Fruit fly (Drosophila melanogaster) whole organism, embryonic: ENCODE measurements around the gene CG3348.

Source experiments
- Atf6 ChIP-seq: fragments of 200-800 bp; sonication (Bioruptor generic); IDR thresholded peaks from 2 replicates; pipeline ENCODE4 v1.3.6; 2022; ENCODE audit warnings: missing biosample characterization, missing genetic modification characterization
- CG10147 ChIP-seq: fragments of 200-800 bp; sonication (Bioruptor generic); optimal IDR thresholded peaks from 2 replicates; lab custom pipeline; 2019; ENCODE audit warnings: missing biosample characterization, mild to moderate bottlenecking, missing genetic modification characterization, moderate library complexity
- CG10565 ChIP-seq: fragments of 200-800 bp; sonication (Bioruptor generic); optimal IDR thresholded peaks from 3 replicates; lab custom pipeline; 2016; ENCODE audit warnings: missing biosample characterization, mild to moderate bottlenecking, missing genetic modification characterization
- CG12071 ChIP-seq: fragments of 200-800 bp; sonication (Bioruptor generic); optimal IDR thresholded peaks from 3 replicates; lab custom pipeline; 2018; ENCODE audit warnings: missing biosample characterization, mild to moderate bottlenecking, missing genetic modification characterization
- CG12219 ChIP-seq: fragments of 200-800 bp; sonication (Bioruptor generic); optimal IDR thresholded peaks from 3 replicates; lab custom pipeline; 2018; ENCODE audit warnings: missing biosample characterization, mild to moderate bottlenecking, missing genetic modification characterization
- CG13287 ChIP-seq: fragments of 200-800 bp; sonication (Bioruptor generic); IDR thresholded peaks from 2 replicates; pipeline ENCODE4 v1.3.6; 2022; ENCODE audit warnings: missing biosample characterization, missing genetic modification characterization; ENCODE audit not compliant: partially characterized antibody
- CG13424 ChIP-seq: fragments of 200-800 bp; sonication (Bioruptor generic); optimal IDR thresholded peaks from 2 replicates; lab custom pipeline; 2019; ENCODE audit warnings: missing biosample characterization, mild to moderate bottlenecking, missing genetic modification characterization, moderate library complexity
- CG13894 ChIP-seq: fragments of 200-800 bp; sonication (Bioruptor generic); optimal IDR thresholded peaks from 3 replicates; lab custom pipeline; 2018; ENCODE audit warnings: missing biosample characterization, mild to moderate bottlenecking, missing genetic modification characterization, moderate library complexity
- CG14050 ChIP-seq: fragments of 200-800 bp; sonication (Bioruptor generic); IDR thresholded peaks from 3 replicates; pipeline ENCODE4 v1.3.6; 2022; ENCODE audit warnings: missing biosample characterization, missing genetic modification characterization
- CG14667 ChIP-seq: fragments of 200-800 bp; sonication (Bioruptor generic); IDR thresholded peaks from 2 replicates; pipeline ENCODE4 v1.3.6; 2022; ENCODE audit warnings: missing biosample characterization, missing genetic modification characterization
- CG15601 ChIP-seq: fragments of 200-800 bp; sonication (Bioruptor generic); optimal IDR thresholded peaks from 3 replicates; lab custom pipeline; 2019; ENCODE audit warnings: missing biosample characterization, mild to moderate bottlenecking, missing genetic modification characterization, moderate library complexity
- CG18011 ChIP-seq: fragments of 200-800 bp; sonication (Bioruptor generic); optimal IDR thresholded peaks from 2 replicates; lab custom pipeline; 2017; ENCODE audit warnings: missing biosample characterization, missing genetic modification characterization, mild to moderate bottlenecking, moderate library complexity, missing genotype
- CG2116 ChIP-seq: fragments of 200-800 bp; sonication (Bioruptor generic); optimal IDR thresholded peaks from 3 replicates; lab custom pipeline; 2018; ENCODE audit warnings: missing biosample characterization, mild to moderate bottlenecking, missing genetic modification characterization
- CG30403 ChIP-seq: fragments of 200-800 bp; sonication (Bioruptor generic); optimal IDR thresholded peaks from 3 replicates; lab custom pipeline; 2016; ENCODE audit warnings: missing biosample characterization, missing genetic modification characterization
- CG30431 ChIP-seq: fragments of 200-800 bp; sonication (Bioruptor generic); optimal IDR thresholded peaks from 2 replicates; lab custom pipeline; 2017; ENCODE audit warnings: missing biosample characterization, missing genetic modification characterization
- CG3847 ChIP-seq: fragments of 200-800 bp; sonication (Bioruptor generic); IDR thresholded peaks from 2 replicates; pipeline ENCODE4 v1.3.6; 2022; ENCODE audit warnings: missing biosample characterization, missing genetic modification characterization
- CG7786 ChIP-seq: fragments of 200-800 bp; sonication (Bioruptor generic); optimal IDR thresholded peaks from 2 replicates; lab custom pipeline; 2016; ENCODE audit warnings: missing biosample characterization, missing genetic modification characterization
- CG8281 ChIP-seq: fragments of 200-800 bp; sonication (Bioruptor generic); optimal IDR thresholded peaks from 2 replicates; lab custom pipeline; 2018; ENCODE audit warnings: missing biosample characterization, mild to moderate bottlenecking, missing genetic modification characterization, moderate library complexity
- CG8388 ChIP-seq: fragments of 200-800 bp; sonication (Bioruptor generic); optimal IDR thresholded peaks from 2 replicates; lab custom pipeline; 2019; ENCODE audit warnings: missing biosample characterization, mild to moderate bottlenecking, missing genetic modification characterization, moderate library complexity
- CG9727 ChIP-seq: fragments of 200-800 bp; sonication (Bioruptor generic); optimal IDR thresholded peaks from 3 replicates; lab custom pipeline; 2017; ENCODE audit warnings: missing biosample characterization, mild to moderate bottlenecking, missing genetic modification characterization
- CG9817 ChIP-seq: fragments of 200-800 bp; sonication (Bioruptor generic); optimal IDR thresholded peaks from 2 replicates; lab custom pipeline; 2018; ENCODE audit warnings: missing biosample characterization, mild to moderate bottlenecking, missing genetic modification characterization, moderate library complexity
- D ChIP-seq, 2 experiments: fragments of 200-800 bp in 1 of 2; fragments of >200 bp in 1 of 2; sonication (Bioruptor generic) in 1 of 2; optimal IDR thresholded peaks; 2 replicates in 1 of 2; 3 replicates in 1 of 2; lab custom pipeline; 2017; ENCODE audit warnings: mild to moderate bottlenecking in 1 of 2, missing biosample characterization in 1 of 2, missing genetic modification characterization in 1 of 2, missing genetic modification reagents in 1 of 2
- E2f1 ChIP-seq: fragments of 200-800 bp; sonication (Bioruptor generic); IDR thresholded peaks from 2 replicates; pipeline ENCODE4 v1.3.6; 2022; ENCODE audit warnings: missing biosample characterization, missing genetic modification characterization
- E2f2 ChIP-seq: fragments of 200-800 bp; sonication (Bioruptor generic); IDR thresholded peaks from 2 replicates; pipeline ENCODE4 v1.3.6; 2022; ENCODE audit warnings: missing biosample characterization, missing genetic modification characterization
- Elba2 ChIP-seq: fragments of 200-800 bp; sonication (Bioruptor generic); optimal IDR thresholded peaks from 3 replicates; lab custom pipeline; 2016; ENCODE audit warnings: missing biosample characterization, missing genetic modification characterization
- HLH4C ChIP-seq: fragments of 200-800 bp; sonication (Bioruptor generic); IDR thresholded peaks from 3 replicates; pipeline ENCODE4 v1.3.6; 2022; ENCODE audit warnings: missing biosample characterization, missing genetic modification characterization; ENCODE audit not compliant: partially characterized antibody
- HmgD ChIP-seq: fragments of 200-800 bp; sonication (Bioruptor generic); optimal IDR thresholded peaks from 3 replicates; lab custom pipeline; 2016; ENCODE audit warnings: missing biosample characterization, missing genetic modification characterization
- Hmr ChIP-seq: fragments of 200-800 bp; sonication (Bioruptor generic); optimal IDR thresholded peaks from 3 replicates; lab custom pipeline; 2017; ENCODE audit warnings: mild to moderate bottlenecking, missing biosample characterization, missing genetic modification reagents, missing genetic modification characterization
- Jarid2 ChIP-seq: fragments of 200-800 bp; sonication (Bioruptor generic); optimal IDR thresholded peaks from 3 replicates; lab custom pipeline; 2017; ENCODE audit warnings: mild to moderate bottlenecking, missing biosample characterization, missing genetic modification reagents, missing genetic modification characterization
- Lim3 ChIP-seq: fragments of 200-800 bp; sonication (Bioruptor generic); IDR thresholded peaks from 2 replicates; pipeline ENCODE4 v1.3.6; 2022; ENCODE audit warnings: missing biosample characterization, missing genetic modification characterization
- Side ChIP-seq: fragments of 200-800 bp; sonication (Bioruptor generic); optimal IDR thresholded peaks from 2 replicates; lab custom pipeline; 2016; ENCODE audit warnings: missing biosample characterization, missing genetic modification characterization
- Sry-β ChIP-seq: fragments of 200-800 bp; sonication (Bioruptor generic); optimal IDR thresholded peaks from 2 replicates; lab custom pipeline; 2018; ENCODE audit warnings: missing biosample characterization, mild to moderate bottlenecking, missing genetic modification characterization, moderate library complexity
- da ChIP-seq: fragments of 200-800 bp; sonication (Bioruptor generic); optimal IDR thresholded peaks from 2 replicates; lab custom pipeline; 2016; ENCODE audit warnings: missing biosample characterization, missing genetic modification characterization
- dpn ChIP-seq, 2 experiments: fragments of 200-800 bp; sonication (Bioruptor generic); optimal IDR thresholded peaks; 3 replicates each; lab custom pipeline; 2016; ENCODE audit warnings: missing biosample characterization in 2 of 2, missing genetic modification characterization in 2 of 2
- fd3F ChIP-seq: fragments of 200-800 bp; sonication (Bioruptor generic); optimal IDR thresholded peaks from 2 replicates; lab custom pipeline; 2018; ENCODE audit warnings: missing biosample characterization, mild to moderate bottlenecking, missing genetic modification characterization, moderate library complexity
- grau ChIP-seq: fragments of 200-800 bp; optimal IDR thresholded peaks from 3 replicates; lab custom pipeline; 2019; ENCODE audit warnings: missing biosample characterization, mild to moderate bottlenecking, missing genetic modification characterization, moderate library complexity
- hkb ChIP-seq, 2 experiments: fragments of 200-800 bp in 1 of 2; fragments of >200 bp in 1 of 2; sonication (Bioruptor generic) in 1 of 2; IDR thresholded peaks in 1 of 2; optimal IDR thresholded peaks in 1 of 2; 2 replicates each; pipeline versions ENCODE4 v1.3.6 to Lab custom; 2017 to 2022; ENCODE audit warnings: missing biosample characterization in 1 of 2, missing genetic modification characterization in 1 of 2
- kay ChIP-seq: fragments of 200-800 bp; sonication (Bioruptor generic); optimal IDR thresholded peaks from 2 replicates; lab custom pipeline; 2016; ENCODE audit warnings: missing biosample characterization, missing genetic modification characterization
- org-1 ChIP-seq: fragments of 200-800 bp; sonication (Bioruptor generic); optimal IDR thresholded peaks from 2 replicates; lab custom pipeline; 2017; ENCODE audit warnings: missing biosample characterization, missing genetic modification characterization
- rib ChIP-seq: fragments of 200-800 bp; sonication (Bioruptor generic); IDR thresholded peaks from 2 replicates; pipeline ENCODE4 v1.3.6; 2022; ENCODE audit warnings: missing biosample characterization, missing genetic modification characterization
- schlank ChIP-seq: fragments of 200-800 bp; sonication (Bioruptor generic); optimal IDR thresholded peaks from 2 replicates; lab custom pipeline; 2018; ENCODE audit warnings: missing biosample characterization, mild to moderate bottlenecking, missing genetic modification characterization
- stc ChIP-seq: fragments of 200-800 bp; sonication (Bioruptor generic); IDR thresholded peaks from 2 replicates; pipeline ENCODE4 v1.3.6; 2022; ENCODE audit warnings: missing biosample characterization, missing genetic modification characterization
- sug ChIP-seq: fragments of 200-800 bp; optimal IDR thresholded peaks from 2 replicates; lab custom pipeline; 2019; ENCODE audit warnings: missing biosample characterization, mild to moderate bottlenecking, missing genetic modification characterization, moderate library complexity
- tap ChIP-seq: fragments of 200-800 bp; optimal IDR thresholded peaks from 3 replicates; lab custom pipeline; 2019; ENCODE audit warnings: missing biosample characterization, mild to moderate bottlenecking, missing genetic modification characterization, moderate library complexity
- tgo ChIP-seq: fragments of 200-800 bp; sonication (Bioruptor generic); IDR thresholded peaks from 3 replicates; pipeline ENCODE4 v1.3.6; 2022; ENCODE audit warnings: missing biosample characterization, missing genetic modification characterization
- ttk ChIP-seq: fragments of 200-800 bp; sonication (Bioruptor generic); IDR thresholded peaks from 2 replicates; pipeline ENCODE4 v2.1.2; 2022; ENCODE audit warnings: missing biosample characterization, missing genetic modification characterization
- vfl ChIP-seq: fragments of 200-800 bp; sonication (Bioruptor generic); optimal IDR thresholded peaks from 2 replicates; lab custom pipeline; 2016; ENCODE audit warnings: missing biosample characterization, missing genetic modification characterization
- wek ChIP-seq: fragments of 200-800 bp; sonication (Bioruptor generic); optimal IDR thresholded peaks from 3 replicates; lab custom pipeline; 2018; ENCODE audit warnings: missing biosample characterization, mild to moderate bottlenecking, missing genetic modification characterization, moderate library complexity

CG3348 gene

DNA sequence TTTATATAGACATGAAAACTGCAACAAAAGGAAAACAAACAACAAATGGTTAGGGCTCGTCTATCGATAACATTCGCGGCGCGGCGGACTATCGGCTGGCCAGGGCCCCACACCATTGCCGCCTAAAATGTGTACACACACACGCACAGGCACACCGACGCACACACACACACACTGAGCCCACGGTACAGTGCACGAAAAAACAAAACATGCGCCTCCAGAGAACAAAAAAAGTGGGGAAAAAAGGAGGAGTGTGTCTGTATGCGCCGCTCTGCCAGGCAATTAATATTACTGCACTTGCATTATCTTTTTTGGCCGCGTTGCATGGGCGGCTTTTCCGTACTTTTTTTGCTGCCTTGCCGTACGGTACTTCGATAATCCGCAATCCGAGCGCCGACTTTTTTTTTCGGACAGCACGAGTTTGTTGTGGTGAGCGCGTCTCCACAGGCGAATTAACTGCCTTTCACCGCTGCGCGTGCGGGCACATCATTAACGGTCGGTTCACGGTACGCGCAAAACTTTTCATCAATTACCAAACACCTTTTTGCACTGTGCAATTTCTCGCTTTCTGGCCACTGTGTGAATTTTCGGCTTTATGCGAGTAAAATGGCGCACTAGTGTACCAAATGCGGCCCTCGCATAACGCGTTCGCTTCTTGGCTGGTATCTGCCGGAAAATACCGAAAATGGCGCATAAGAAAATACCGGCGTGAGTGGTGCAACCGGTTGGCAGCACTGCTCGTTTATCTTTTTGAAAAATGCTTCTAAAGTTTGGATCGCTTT is 28.4 kb downstream of the CG3348 start, which contains the start of gene woc (continued):
- peak; percentile 73 for TF ChIP-seq CG30403 (GFP tag; lab: Kevin White, UChicago)
- no peak for TF ChIP-seq CG12219 (GFP tag; lab: Kevin White, UChicago)
- no peak for TF ChIP-seq fd3F (GFP tag; lab: Kevin White, UChicago)
- peak; percentile 65 for TF ChIP-seq CG7786 (GFP tag; lab: Kevin White, UChicago)
- peak; percentile 98 for TF ChIP-seq Elba2 (GFP tag; lab: Kevin White, UChicago)
- no peak for TF ChIP-seq CG12071 (GFP tag; lab: Kevin White, UChicago)
- TF ChIP-seq Hmr (GFP tag; lab: Kevin White, UChicago) = peak; percentile 43
- no peak for TF ChIP-seq CG10565
- TF ChIP-seq vfl (GFP tag; lab: Kevin White, UChicago) = peak; percentile 52
- TF ChIP-seq CG15601 (tag; lab: Kevin White, UChicago) = no peak
- peak; percentile 27; the same call in 1 of the 3 replicates for TF ChIP-seq CG14050
- TF ChIP-seq E2f1 (GFP tag; lab: Robert Waterston, UW) = peak; percentile 94
- peak; percentile 85 for TF ChIP-seq HLH4C
- TF ChIP-seq CG13287 (GFP tag; lab: Robert Waterston, UW) = peak; percentile 87
- peak; percentile 9 for TF ChIP-seq org-1 (GFP tag; lab: Kevin White, UChicago)
- TF ChIP-seq CG10147 (GFP tag; lab: Kevin White, UChicago) = no peak
- no peak for TF ChIP-seq grau (tag; lab: Kevin White, UChicago)
- TF ChIP-seq rib (GFP tag; lab: Robert Waterston, UW) = no peak; the same call in 1 of the 2 replicates
- no peak for TF ChIP-seq CG8281
- TF ChIP-seq CG2116 (GFP tag; lab: Kevin White, UChicago) = peak; percentile 63
- TF ChIP-seq dpn (GFP tag; optimal IDR thresholded peaks at IDR 0.05; lab: Kevin White, UChicago) = peak; percentile 41 to 54
- TF ChIP-seq CG30431 (GFP tag; lab: Kevin White, UChicago) = peak; percentile 46
- TF ChIP-seq CG8388 (GFP tag; lab: Kevin White, UChicago) = peak; percentile 99
- no peak for TF ChIP-seq Jarid2 (GFP tag; lab: Kevin White, UChicago)
- peak; percentile 37 for TF ChIP-seq CG18011 (GFP tag; lab: Kevin White, UChicago)
- TF ChIP-seq Lim3 (GFP tag; lab: Robert Waterston, UW) = no peak
- no peak for TF ChIP-seq CG14667 (GFP tag; lab: Robert Waterston, UW)
- no peak for TF ChIP-seq da (GFP tag; lab: Kevin White, UChicago)
- TF ChIP-seq ttk (GFP tag; lab: Robert Waterston, UW) = peak; percentile 13
- TF ChIP-seq CG9727 = peak; percentile 64
- TF ChIP-seq hkb (optimal IDR thresholded peaks at IDR 0.05; lab: Kevin White, UChicago) = peak; percentile 24
- TF ChIP-seq hkb (GFP tag; IDR thresholded peaks at IDR 0.05; lab: Robert Waterston, UW) = peak; percentile 50; the same call in 1 of the 2 replicates
- TF ChIP-seq Sry-β (GFP tag; lab: Kevin White, UChicago) = no peak
- TF ChIP-seq HmgD = peak; percentile 55
- TF ChIP-seq tgo (GFP tag; lab: Robert Waterston, UW) = peak; percentile 53
- no peak for TF ChIP-seq schlank
- no peak for TF ChIP-seq tap (tag; lab: Kevin White, UChicago)
- no peak for TF ChIP-seq CG9817 (tag; lab: Kevin White, UChicago)
- no peak for TF ChIP-seq CG13424 (tag; lab: Kevin White, UChicago)
- TF ChIP-seq sug = no peak
- TF ChIP-seq Side (GFP tag; lab: Kevin White, UChicago) = peak; percentile 65
- TF ChIP-seq stc (GFP tag; lab: Robert Waterston, UW) = peak; percentile 51; the same call in 1 of the 2 replicates
- TF ChIP-seq E2f2 (GFP tag; lab: Robert Waterston, UW) = peak; percentile 83
- TF ChIP-seq CG3847 (GFP tag; lab: Robert Waterston, UW) = peak; percentile 41; the same call in 1 of the 2 replicates
- TF ChIP-seq CG13894 = no peak
- TF ChIP-seq Atf6 (GFP tag; lab: Robert Waterston, UW) = peak; percentile 60; the same call in 1 of the 2 replicates
- TF ChIP-seq wek (GFP tag; lab: Kevin White, UChicago) = no peak
- peak; percentile 91 for TF ChIP-seq D (optimal IDR thresholded peaks at IDR 0.05; lab: Kevin White, UChicago)
- no peak for TF ChIP-seq D (GFP tag; optimal IDR thresholded peaks at IDR 0.05; lab: Kevin White, UChicago)
- no peak for TF ChIP-seq kay
